In genomic region chrV:2801955-2802354, ce11 we compare ENCODE assay signal across 5 worm cellular contexts.
TF ChIP-seq lines count a peak whose summit lies in the region.

No protein-coding gene starts in this region.

TF ChIP-seq in whole organism, L1 larva, 84 proteins besides CTCF, POLR2A, EP300 and RAD21:
- TF ChIP-seq lir-3 (tag; optimal IDR thresholded peaks at IDR 0.05; lab: Kevin White, UChicago; ENCODE audit: poor library complexity) (no peak), lin-14 (GFP tag; optimal IDR thresholded peaks at IDR 0.05; lab: Kevin White, UChicago) (peak; percentile 36), rnt-1 (tag; optimal IDR thresholded peaks at IDR 0.05; lab: Kevin White, UChicago) (peak; percentile 52), nhr-71 (tag; optimal IDR thresholded peaks at IDR 0.05; lab: Kevin White, UChicago) (peak; percentile 25)
TF ChIP-seq in whole organism, L1 larva: peak in this region for 3.

TF ChIP-seq in whole organism, L2 larva, 48 proteins besides CTCF, POLR2A, EP300 and RAD21:
- TF ChIP-seq nhr-129 (tag; optimal IDR thresholded peaks at IDR 0.05; lab: Kevin White, UChicago) (peak; percentile 43), ceh-16 (tag; optimal IDR thresholded peaks at IDR 0.05; lab: Kevin White, UChicago) (no peak), elt-1 (tag; optimal IDR thresholded peaks at IDR 0.05; lab: Kevin White, UChicago) (no peak), nhr-21 (tag; optimal IDR thresholded peaks at IDR 0.05; lab: Kevin White, UChicago) (no peak), sem-4 (tag; optimal IDR thresholded peaks at IDR 0.05; lab: Kevin White, UChicago) (no peak), gmeb-1 (tag; optimal IDR thresholded peaks at IDR 0.05; lab: Kevin White, UChicago) (no peak)

TF ChIP-seq in whole organism, L3 larva, 47 proteins besides CTCF, POLR2A, EP300 and RAD21:
- no peak for TF ChIP-seq lin-39 (tag; optimal IDR thresholded peaks at IDR 0.05; lab: Kevin White, UChicago)
- TF ChIP-seq pha-4 (tag; optimal IDR thresholded peaks at IDR 0.05; lab: Kevin White, UChicago) = peak; percentile 6
- no peak for TF ChIP-seq fos-1 (tag; optimal IDR thresholded peaks at IDR 0.05; lab: Kevin White, UChicago)
- no peak for TF ChIP-seq ama-1 (optimal IDR thresholded peaks at IDR 0.05; lab: Kevin White, UChicago)
- TF ChIP-seq nhr-28 (tag; optimal IDR thresholded peaks at IDR 0.05; lab: Kevin White, UChicago) = no peak
- no peak for TF ChIP-seq nhr-76 (tag; optimal IDR thresholded peaks at IDR 0.05; lab: Kevin White, UChicago)
- TF ChIP-seq sea-2 (GFP tag; optimal IDR thresholded peaks at IDR 0.05; lab: Kevin White, UChicago) = no peak
- no peak for TF ChIP-seq R02D3.7 (tag; optimal IDR thresholded peaks at IDR 0.05; lab: Kevin White, UChicago)
- TF ChIP-seq jun-1 (tag; optimal IDR thresholded peaks at IDR 0.05; lab: Kevin White, UChicago) = no peak
- no peak for TF ChIP-seq nhr-237 (tag; optimal IDR thresholded peaks at IDR 0.05; lab: Kevin White, UChicago)
- TF ChIP-seq nhr-67 (tag; optimal IDR thresholded peaks at IDR 0.05; lab: Kevin White, UChicago) = no peak
- TF ChIP-seq ZK546.5 (tag; optimal IDR thresholded peaks at IDR 0.05; lab: Kevin White, UChicago) = no peak
- no peak for TF ChIP-seq ceh-16 (tag; optimal IDR thresholded peaks at IDR 0.05; lab: Kevin White, UChicago)
- TF ChIP-seq elt-3 (tag; optimal IDR thresholded peaks at IDR 0.05; lab: Kevin White, UChicago) = no peak
- no peak for TF ChIP-seq fkh-10 (GFP tag; optimal IDR thresholded peaks at IDR 0.05; lab: Kevin White, UChicago)
- no peak for TF ChIP-seq fkh-2 (tag; optimal IDR thresholded peaks at IDR 0.05; lab: Kevin White, UChicago)
- peak; percentile 78 for TF ChIP-seq egl-5 (tag; optimal IDR thresholded peaks at IDR 0.05; lab: Kevin White, UChicago)

TF ChIP-seq in whole organism, L4 larva, 104 proteins besides CTCF, POLR2A, EP300 and RAD21:
- TF ChIP-seq unc-62 (GFP tag; optimal IDR thresholded peaks at IDR 0.05 in 1 of 2; lab: Kevin White, UChicago) (peak in 1 of 2 experiments; percentile 89), unc-62 (tag; optimal IDR thresholded peaks at IDR 0.05; lab: Kevin White, UChicago) (no peak), daf-16 (GFP tag; optimal IDR thresholded peaks at IDR 0.05; lab: Kevin White, UChicago) (peak in 1 of 2 experiments; percentile 68), daf-16 (tag; optimal IDR thresholded peaks at IDR 0.05; lab: Kevin White, UChicago) (no peak), hlh-11 (tag; optimal IDR thresholded peaks at IDR 0.05; lab: Kevin White, UChicago) (peak; percentile 14), dmd-6 (GFP tag; IDR thresholded peaks at IDR 0.05; lab: Robert Waterston, UW) (no peak)

TF ChIP-seq in whole organism, mixed stage, embryonic, 35 proteins besides CTCF, POLR2A, EP300 and RAD21:
- TF ChIP-seq hlh-1 (tag; optimal IDR thresholded peaks at IDR 0.05; lab: Kevin White, UChicago) (peak; percentile 48), zip-8 (tag; optimal IDR thresholded peaks at IDR 0.05; lab: Kevin White, UChicago) (peak; percentile 13), lsy-2 (tag; optimal IDR thresholded peaks at IDR 0.05; lab: Kevin White, UChicago) (no peak)
TF ChIP-seq in whole organism, mixed stage, embryonic: peak in this region for 2.
